Worm (Caenorhabditis elegans): ENCODE results near the gene mel-28.

DNA sequence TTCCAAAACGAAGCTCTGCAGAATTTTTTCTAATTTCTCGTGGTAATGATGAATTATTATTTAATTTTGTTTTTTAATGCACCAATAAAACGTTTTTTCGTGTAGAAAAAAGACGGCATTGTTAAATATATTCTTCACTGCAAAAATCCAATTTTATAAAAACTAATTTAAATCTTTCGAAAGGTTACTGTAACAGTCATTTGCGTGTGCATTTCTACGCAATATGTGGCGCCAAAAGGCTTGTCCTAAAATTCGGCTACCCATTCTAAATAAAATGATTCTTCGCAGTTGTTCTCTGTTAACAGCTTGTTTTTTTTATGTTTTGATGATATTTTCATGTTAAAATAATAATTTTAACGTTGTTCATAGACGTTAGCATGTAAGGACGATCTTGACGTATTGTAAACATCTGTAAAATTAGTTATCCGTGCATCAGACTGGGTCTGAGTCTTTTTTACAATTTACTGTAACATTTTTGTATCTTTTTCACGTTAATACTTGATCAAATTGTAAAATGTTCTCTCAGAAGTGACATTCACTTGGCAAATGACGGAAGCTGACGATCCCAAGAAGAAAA lies 6.8 kb downstream of the mel-28 start, which contains the start of gene mip-1:
- no peak for TF ChIP-seq scrt-1 (GFP tag; IDR thresholded peaks at IDR 0.05)
- TF ChIP-seq ama-1 (optimal IDR thresholded peaks at IDR 0.05) = no peak
- no peak for TF ChIP-seq ets-7 (tag; optimal IDR thresholded peaks at IDR 0.05)
- TF ChIP-seq hmg-4 (GFP tag; optimal IDR thresholded peaks at IDR 0.05) = no peak
- TF ChIP-seq tra-4 (tag; optimal IDR thresholded peaks at IDR 0.05) = no peak
- no peak for TF ChIP-seq hnd-1 (tag; optimal IDR thresholded peaks at IDR 0.05)
- TF ChIP-seq aly-1 (tag; optimal IDR thresholded peaks at IDR 0.05) = no peak
- no peak for TF ChIP-seq flt-1 (GFP tag; IDR thresholded peaks at IDR 0.05)
- no peak for TF ChIP-seq tbx-11 (GFP tag; IDR thresholded peaks at IDR 0.05)
- TF ChIP-seq ceh-36 (tag; optimal IDR thresholded peaks at IDR 0.05) = no peak
- no peak for TF ChIP-seq pes-1 (GFP tag; IDR thresholded peaks at IDR 0.05)
- no peak for TF ChIP-seq sea-1 (GFP tag; conservative IDR thresholded peaks at IDR 0.05)
- no peak for TF ChIP-seq ceh-13 (GFP tag; optimal IDR thresholded peaks at IDR 0.05)
- TF ChIP-seq tbx-37 (GFP tag; conservative IDR thresholded peaks at IDR 0.05) = no peak
